Worm (Caenorhabditis elegans): ENCODE results near the gene srh-275.

DNA sequence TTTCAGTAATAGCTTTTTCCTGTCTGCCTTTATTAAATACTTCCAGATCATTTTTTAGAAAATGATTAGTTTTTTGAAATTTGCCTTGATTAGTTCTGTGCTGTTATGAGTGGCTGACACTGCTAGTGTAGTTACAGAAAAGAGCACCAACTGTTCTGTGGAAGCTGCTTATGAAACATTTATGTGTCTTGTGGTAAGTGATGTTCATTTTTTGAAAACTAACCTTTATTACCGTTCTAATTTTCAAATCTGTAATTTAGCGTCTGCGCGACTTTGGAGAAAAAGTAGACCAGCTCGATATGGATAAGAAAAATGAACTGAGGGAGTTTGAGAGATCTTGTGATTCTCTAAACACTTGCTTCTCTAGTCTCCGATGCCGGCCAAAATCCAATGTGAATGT lies 16.8 kb downstream of the srh-275 start, which contains the start of gene srj-14:
- TF ChIP-seq efl-3 (GFP tag; optimal IDR thresholded peaks at IDR 0.05) (no peak), snpc-4 (tag; optimal IDR thresholded peaks at IDR 0.05) (no peak), nhr-11 (tag; optimal IDR thresholded peaks at IDR 0.05) (no peak), ztf-11 (tag; optimal IDR thresholded peaks at IDR 0.05) (no peak), ceh-82 (tag; optimal IDR thresholded peaks at IDR 0.05) (no peak), alr-1 (tag; optimal IDR thresholded peaks at IDR 0.05; ENCODE audit: borderline replicate concordance) (no peak)

Data from whole organism, L1 larva.